Worm (Caenorhabditis elegans) whole organism, L1 larva: ENCODE results near the gene C30B5.2.

Experiments
- aha-1 ChIP-seq: fragments of 150-350 bp; optimal IDR thresholded peaks from 2 replicates; lab custom pipeline; 2014; ENCODE audit warnings: missing biosample characterization, missing genetic modification characterization
- blmp-1 ChIP-seq: fragments of 150-350 bp; optimal IDR thresholded peaks from 2 replicates; lab custom pipeline; 2014; ENCODE audit warnings: missing biosample characterization, missing genetic modification characterization
- ceh-82 ChIP-seq, 3 experiments: fragments of 150-350 bp in 1 of 3; sonication (generic microtip) in 2 of 3; optimal IDR thresholded peaks; 2 replicates each; lab custom pipeline; 2014 to 2017; ENCODE audit warnings: missing biosample characterization in 3 of 3, missing genetic modification characterization in 3 of 3
- ceh-88 ChIP-seq: fragments of 200-800 bp; sonication (Bioruptor generic); IDR thresholded peaks from 2 replicates; pipeline ENCODE4 v1.3.6; 2022; ENCODE audit warnings: missing genetic modification characterization, missing compliant biosample characterization
- ceh-90 ChIP-seq: sonication (generic microtip); optimal IDR thresholded peaks from 2 replicates; lab custom pipeline; 2016; ENCODE audit warnings: missing genetic modification characterization, missing compliant biosample characterization
- efl-1 ChIP-seq, 4 experiments: fragments of 150-350 bp; optimal IDR thresholded peaks in 3 of 4; peaks in 1 of 4; 1 replicate in 1 of 4; 2 replicates in 3 of 4; lab custom pipeline; 2014; ENCODE audit warnings: missing biosample characterization in 2 of 4, missing genetic modification characterization in 2 of 4, missing genetic modification reagents in 2 of 4
- efl-3 ChIP-seq: fragments of 200-800 bp; sonication (Bioruptor generic); optimal IDR thresholded peaks from 2 replicates; lab custom pipeline; 2018; ENCODE audit warnings: mild to moderate bottlenecking, missing genetic modification characterization, missing compliant biosample characterization
- ets-5 ChIP-seq: fragments of 200-800 bp; sonication (Bioruptor generic); IDR thresholded peaks from 2 replicates; pipeline ENCODE4 v1.3.6; 2022; ENCODE audit warnings: missing genetic modification characterization, missing compliant biosample characterization
- fkh-8 ChIP-seq: sonication (generic microtip); optimal IDR thresholded peaks from 2 replicates; lab custom pipeline; 2016; ENCODE audit warnings: mild to moderate bottlenecking, missing genetic modification characterization, missing compliant biosample characterization
- fos-1 ChIP-seq: fragments of 150-350 bp; optimal IDR thresholded peaks from 2 replicates; lab custom pipeline; 2014; ENCODE audit warnings: missing biosample characterization, missing genetic modification characterization
- grh-1 ChIP-seq: fragments of 200-800 bp; sonication (Bioruptor generic); IDR thresholded peaks from 2 replicates; pipeline ENCODE4 v1.3.6; 2022; ENCODE audit warnings: missing genetic modification reagents, missing genetic modification characterization, missing compliant biosample characterization
- hlh-4 ChIP-seq: sonication (generic microtip); optimal IDR thresholded peaks from 2 replicates; lab custom pipeline; 2016; ENCODE audit warnings: mild to moderate bottlenecking, missing genetic modification characterization, missing compliant biosample characterization
- hpl-2 ChIP-seq: fragments of 150-350 bp; optimal IDR thresholded peaks from 2 replicates; lab custom pipeline; 2014; ENCODE audit warnings: missing biosample characterization, missing genetic modification reagents, missing genetic modification characterization
- jun-1 ChIP-seq: fragments of 150-350 bp; optimal IDR thresholded peaks from 2 replicates; lab custom pipeline; 2014; ENCODE audit warnings: missing biosample characterization, missing genetic modification reagents, missing genetic modification characterization
- lin-14 ChIP-seq: fragments of 200-800 bp; sonication (Bioruptor generic); optimal IDR thresholded peaks from 2 replicates; lab custom pipeline; 2018; ENCODE audit warnings: mild to moderate bottlenecking, missing genetic modification characterization, moderate library complexity, missing compliant biosample characterization
- nhr-19 ChIP-seq: fragments of 200-800 bp; sonication (Bioruptor generic); conservative IDR thresholded peaks from 2 replicates; pipeline ENCODE4 v1.3.6; 2022; ENCODE audit warnings: missing genetic modification characterization, missing compliant biosample characterization
- nhr-237 ChIP-seq: fragments of 150-350 bp; optimal IDR thresholded peaks from 2 replicates; lab custom pipeline; 2014; ENCODE audit warnings: missing biosample characterization, missing genetic modification characterization
- nhr-76 ChIP-seq: sonication (generic microtip); optimal IDR thresholded peaks from 2 replicates; lab custom pipeline; 2017; ENCODE audit warnings: missing biosample characterization, missing genetic modification characterization
- nhr-77 ChIP-seq: fragments of 150-350 bp; optimal IDR thresholded peaks from 2 replicates; lab custom pipeline; 2014; ENCODE audit warnings: missing biosample characterization, missing genetic modification characterization
- nhr-85 ChIP-seq: sonication (generic microtip); peaks from one replicate; lab custom pipeline; 2016; ENCODE audit warnings: missing genetic modification characterization, inconsistent platforms, missing compliant biosample characterization
- nhr-90 ChIP-seq: sonication (generic microtip); optimal IDR thresholded peaks from 2 replicates; lab custom pipeline; 2016; ENCODE audit warnings: mild to moderate bottlenecking, missing genetic modification characterization, missing compliant biosample characterization; ENCODE audit not compliant: poor library complexity
- pag-3 ChIP-seq: sonication (generic microtip); optimal IDR thresholded peaks from 2 replicates; lab custom pipeline; 2017; ENCODE audit warnings: missing genetic modification characterization, mild to moderate bottlenecking, missing compliant biosample characterization, antibody characterized with exemption, borderline replicate concordance; ENCODE audit not compliant: insufficient read depth
- pax-3 ChIP-seq: fragments of 200-800 bp; sonication (Bioruptor generic); optimal IDR thresholded peaks from 2 replicates; lab custom pipeline; 2018; ENCODE audit warnings: mild to moderate bottlenecking, missing genetic modification characterization, moderate library complexity, missing compliant biosample characterization
- rnt-1 ChIP-seq: sonication (generic microtip); optimal IDR thresholded peaks from 2 replicates; lab custom pipeline; 2016; ENCODE audit warnings: mild to moderate bottlenecking, missing genetic modification characterization, moderate library complexity, missing compliant biosample characterization
- skn-1 ChIP-seq: fragments of 150-350 bp; optimal IDR thresholded peaks from 2 replicates; lab custom pipeline; 2014; ENCODE audit warnings: missing biosample characterization, missing genetic modification characterization
- snu-23 ChIP-seq: sonication (generic microtip); optimal IDR thresholded peaks from 2 replicates; lab custom pipeline; 2016; ENCODE audit warnings: missing genetic modification characterization, missing compliant biosample characterization
- sptf-1 ChIP-seq: fragments of 150-350 bp; optimal IDR thresholded peaks from 2 replicates; lab custom pipeline; 2014; ENCODE audit warnings: missing biosample characterization, missing genetic modification characterization
- sup-37 ChIP-seq: fragments of 200-800 bp; sonication (Bioruptor generic); optimal IDR thresholded peaks from 2 replicates; lab custom pipeline; 2018; ENCODE audit warnings: mild to moderate bottlenecking, missing genetic modification characterization, missing compliant biosample characterization
- tbx-2 ChIP-seq: sonication (generic microtip); optimal IDR thresholded peaks from 2 replicates; lab custom pipeline; 2016; ENCODE audit warnings: missing genetic modification characterization, missing compliant biosample characterization
- unc-130 ChIP-seq: fragments of 150-350 bp; optimal IDR thresholded peaks from 2 replicates; lab custom pipeline; 2017; ENCODE audit warnings: missing biosample characterization, missing genetic modification characterization, inconsistent platforms
- unc-30 ChIP-seq: sonication (generic microtip); optimal IDR thresholded peaks from 2 replicates; lab custom pipeline; 2017; ENCODE audit warnings: missing biosample characterization, missing genetic modification characterization
- ztf-4 ChIP-seq: fragments of 150-350 bp; optimal IDR thresholded peaks from 2 replicates; lab custom pipeline; 2014; ENCODE audit warnings: missing biosample characterization, missing genetic modification characterization

The C30B5.2 gene

DNA sequence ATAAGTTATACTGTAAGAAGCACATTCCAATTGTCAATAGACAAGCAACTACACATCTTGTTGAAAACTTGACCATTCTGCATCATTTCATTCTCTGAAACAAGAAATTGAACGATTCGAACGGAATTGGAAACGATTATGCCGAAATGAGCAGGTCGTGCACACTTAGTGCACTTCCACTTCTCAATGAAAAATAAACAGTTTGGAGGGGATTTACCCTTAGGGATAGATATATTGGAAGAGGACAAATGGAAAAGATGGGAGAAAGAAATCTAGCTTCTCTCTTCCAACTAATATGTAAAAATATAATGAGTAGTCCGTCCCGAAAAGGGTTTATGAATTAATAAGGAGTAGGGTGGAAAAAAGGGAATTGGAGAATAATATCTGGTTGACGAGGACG lies 27.8 kb upstream of the C30B5.2 start, which contains the start of gene hst-3.1:
Gene hst-3.1 (minus strand): TSS at position 101 of the 400 bp plus-strand sequence.
- no peak for TF ChIP-seq efl-3 (GFP tag; lab: Kevin White, UChicago)
- TF ChIP-seq sup-37 (GFP tag; lab: Kevin White, UChicago), result no peak

DNA sequence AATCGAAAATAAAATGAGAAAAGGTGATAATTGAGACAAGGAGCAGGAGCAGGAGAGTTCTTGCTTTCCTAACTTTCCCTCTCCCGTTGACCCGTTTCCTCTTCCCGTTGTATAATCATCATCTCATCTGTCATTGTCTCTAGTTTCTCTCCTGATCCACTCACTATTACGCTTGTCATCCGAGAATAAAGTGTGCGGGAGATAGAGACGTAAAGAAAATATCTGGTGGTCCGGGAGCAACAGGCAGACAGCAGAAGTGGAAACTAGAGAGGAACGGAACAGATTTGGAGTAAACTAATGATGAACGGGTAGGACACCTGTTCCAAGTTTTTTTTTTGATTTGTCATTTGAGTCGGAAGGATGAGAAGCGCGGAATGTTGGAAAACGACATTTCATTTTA lies 26.7 kb upstream of the C30B5.2 start:
- TF ChIP-seq nhr-77 (tag; lab: Kevin White, UChicago) (no peak), hpl-2 (GFP tag; lab: Kevin White, UChicago) (no peak), efl-1 (optimal IDR thresholded peaks at IDR 0.05; lab: Kevin White, UChicago) (no peak), efl-1 (GFP tag; optimal IDR thresholded peaks at IDR 0.05 in 1 of 2; lab: Kevin White, UChicago) (peak in 1 of 2 experiments; percentile 29), lin-14 (GFP tag; lab: Kevin White, UChicago) (peak; percentile 68), rnt-1 (peak; percentile 25), unc-130 (tag; lab: Kevin White, UChicago) (peak; percentile 3), pag-3 (tag; lab: Kevin White, UChicago) (no peak), skn-1 (tag; lab: Kevin White, UChicago) (no peak), sptf-1 (tag; lab: Kevin White, UChicago) (no peak), grh-1 (GFP tag; lab: Robert Waterston, UW) (no peak)

DNA sequence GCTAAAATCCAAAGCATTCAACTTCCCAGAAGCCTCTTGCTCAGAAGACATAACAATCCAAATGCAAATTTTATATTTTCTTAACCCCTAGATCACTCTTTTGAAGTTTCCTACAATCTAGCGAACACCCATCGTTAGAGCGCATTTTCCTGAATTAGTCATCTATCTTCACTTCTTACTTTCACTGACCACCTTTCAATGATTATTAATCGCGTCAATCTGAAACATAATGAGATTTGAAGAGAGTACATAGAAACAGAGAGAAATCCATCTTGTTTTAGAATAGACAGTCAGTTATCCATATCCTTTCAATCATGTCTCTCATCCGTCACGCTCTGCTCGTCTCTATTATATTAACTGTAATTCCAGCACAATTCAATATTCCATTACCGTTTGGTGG lies 25.8 kb upstream of the C30B5.2 start, which contains the start of gene F40H3.3:
Gene F40H3.3 (plus strand): TSS at position 280 of the 400 bp plus-strand sequence.
- TF ChIP-seq aha-1 (tag; lab: Kevin White, UChicago), result no peak
- TF ChIP-seq ztf-4 (tag; lab: Kevin White, UChicago), result no peak
- TF ChIP-seq tbx-2 (tag; lab: Kevin White, UChicago), result no peak
- TF ChIP-seq blmp-1 (tag; lab: Kevin White, UChicago), result peak; percentile 63
- no peak for TF ChIP-seq efl-1 (optimal IDR thresholded peaks at IDR 0.05; lab: Kevin White, UChicago)
- peak in 1 of 2 experiments; percentile 41 for TF ChIP-seq efl-1 (GFP tag; optimal IDR thresholded peaks at IDR 0.05 in 1 of 2; lab: Kevin White, UChicago)

DNA sequence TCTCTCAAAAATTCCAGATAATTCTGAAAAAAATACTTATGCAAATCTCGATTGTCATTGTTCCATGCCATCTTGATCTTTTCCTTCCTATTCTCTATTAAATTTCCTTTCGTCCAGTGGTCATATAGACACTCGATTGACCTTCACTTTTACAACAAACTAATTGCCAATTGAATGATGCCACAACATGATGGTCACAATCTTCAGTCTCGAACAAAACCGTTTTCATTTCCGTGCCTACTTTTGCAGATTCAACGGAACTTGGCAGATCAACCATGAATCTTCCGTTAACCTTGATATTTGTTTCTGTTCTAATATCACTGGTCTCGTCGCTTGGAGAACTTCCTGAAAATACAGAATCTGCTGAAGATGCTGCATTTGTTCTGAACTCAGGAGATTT lies 23.6 kb upstream of the C30B5.2 start, which contains the start of gene F40H3.2:
Gene F40H3.2 (plus strand): TSS at position 250 of the 400 bp plus-strand sequence.
- TF ChIP-seq lin-14 (GFP tag; lab: Kevin White, UChicago) (peak; percentile 59), nhr-85 (peak; percentile 75), nhr-76 (no peak), nhr-237 (tag; lab: Kevin White, UChicago) (no peak), pax-3 (no peak), blmp-1 (tag; lab: Kevin White, UChicago) (peak; percentile 50), pag-3 (tag; lab: Kevin White, UChicago) (peak; percentile 27)

DNA sequence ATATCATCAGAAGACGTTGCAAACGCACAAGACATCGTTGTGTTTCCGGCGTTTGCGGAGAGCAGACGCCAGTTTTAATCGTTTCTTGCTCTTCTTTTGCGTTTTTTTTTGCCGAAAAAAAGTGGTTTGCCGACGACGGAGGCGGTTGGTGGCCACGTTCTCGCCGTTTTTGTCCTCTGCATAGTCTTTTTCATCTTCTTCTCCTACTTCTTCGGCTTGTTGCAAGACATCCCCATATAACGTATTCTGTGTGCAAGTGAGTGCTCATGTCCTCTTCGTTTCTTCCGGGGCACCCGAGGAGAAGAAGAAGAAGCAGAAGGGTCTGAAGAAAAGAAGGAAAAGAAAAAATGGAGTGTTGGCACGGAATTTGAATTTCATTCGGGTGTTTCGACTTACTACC lies 22.0 kb upstream of the C30B5.2 start:
- TF ChIP-seq ets-5 (no peak), hlh-4 (tag; lab: Kevin White, UChicago) (no peak), efl-3 (GFP tag; lab: Kevin White, UChicago) (no peak), snu-23 (GFP tag; lab: Kevin White, UChicago) (no peak), unc-30 (tag; lab: Kevin White, UChicago) (no peak), jun-1 (tag; lab: Kevin White, UChicago) (no peak), lin-14 (GFP tag; lab: Kevin White, UChicago) (peak; percentile 78), rnt-1 (no peak), ceh-82 (tag; optimal IDR thresholded peaks at IDR 0.05; lab: Kevin White, UChicago) (peak in 1 of 3 experiments; percentile 35), aha-1 (tag; lab: Kevin White, UChicago) (no peak), ceh-88 (GFP tag; lab: Robert Waterston, UW) (no peak), ceh-90 (tag; lab: Kevin White, UChicago) (no peak), nhr-19 (no peak), fos-1 (tag; lab: Kevin White, UChicago) (no peak), nhr-237 (tag; lab: Kevin White, UChicago) (no peak), fkh-8 (tag; lab: Kevin White, UChicago) (no peak), nhr-90 (tag; lab: Kevin White, UChicago) (no peak)
